Worm (Caenorhabditis elegans) whole organism, mixed stage, embryonic: ENCODE measurements around the gene riok-3.

Source experiments
- M03D4.4 ChIP-seq: sonication (generic microtip); optimal IDR thresholded peaks from 2 replicates; lab custom pipeline; 2017; ENCODE audit warnings: mild to moderate bottlenecking, missing genetic modification characterization, missing compliant biosample characterization
- ceh-43 ChIP-seq: fragments of 200-800 bp; sonication (Bioruptor generic); optimal IDR thresholded peaks from 2 replicates; lab custom pipeline; 2018; ENCODE audit warnings: mild to moderate bottlenecking, missing genetic modification characterization, moderate library complexity, missing compliant biosample characterization
- cnd-1 ChIP-seq: fragments of 200-800 bp; sonication (Bioruptor generic); optimal IDR thresholded peaks from 2 replicates; lab custom pipeline; 2018; ENCODE audit warnings: mild to moderate bottlenecking, missing genetic modification characterization, missing compliant biosample characterization
- lin-32 ChIP-seq: fragments of 200-800 bp; sonication (Bioruptor generic); optimal IDR thresholded peaks from 2 replicates; lab custom pipeline; 2018; ENCODE audit warnings: mild to moderate bottlenecking, missing genetic modification characterization, missing compliant biosample characterization
- lsy-2 ChIP-seq: fragments of 150-350 bp; optimal IDR thresholded peaks from 2 replicates; lab custom pipeline; 2014; ENCODE audit warnings: missing biosample characterization, missing genetic modification characterization
- nhr-28 ChIP-seq: fragments of 150-350 bp; optimal IDR thresholded peaks from 2 replicates; lab custom pipeline; 2014; ENCODE audit warnings: missing biosample characterization, missing genetic modification characterization
- sptf-1 ChIP-seq: sonication (generic microtip); optimal IDR thresholded peaks from 2 replicates; lab custom pipeline; 2017; ENCODE audit warnings: mild to moderate bottlenecking, missing genetic modification characterization, moderate library complexity, missing compliant biosample characterization
- unc-39 ChIP-seq: fragments of 150-350 bp; optimal IDR thresholded peaks from 2 replicates; lab custom pipeline; 2014; ENCODE audit warnings: missing biosample characterization, missing genetic modification characterization
- ztf-11 ChIP-seq: fragments of 150-350 bp; optimal IDR thresholded peaks from 2 replicates; lab custom pipeline; 2014; ENCODE audit warnings: missing biosample characterization, missing genetic modification characterization

DNA sequence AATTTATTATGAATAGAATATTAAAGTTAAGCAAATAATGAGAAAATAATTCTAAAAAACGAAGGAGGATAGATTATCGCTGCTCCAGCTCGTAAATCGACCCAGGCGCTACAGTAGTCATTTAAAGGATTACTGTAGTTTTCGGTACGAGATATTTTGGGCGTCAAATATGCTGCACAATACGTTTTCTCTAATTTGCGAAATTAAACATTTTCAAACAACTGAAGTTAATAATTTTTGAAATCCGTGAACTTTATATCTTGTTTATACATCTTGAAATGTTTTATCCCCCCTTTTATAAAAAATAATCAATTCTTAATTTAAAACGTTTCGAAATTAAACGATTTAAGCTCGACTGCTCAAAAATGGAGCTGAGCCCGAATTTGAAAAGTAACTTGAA is 41.3 kb upstream of the riok-3 start, which contains the start of gene K11H3.2:
- TF ChIP-seq lin-32 (no peak), M03D4.4 (tag; lab: Kevin White, UChicago) (no peak), unc-39 (tag; lab: Kevin White, UChicago) (no peak), ztf-11 (tag; lab: Kevin White, UChicago) (no peak), sptf-1 (tag; lab: Kevin White, UChicago) (no peak), lsy-2 (no peak), cnd-1 (no peak), ceh-43 (GFP tag; lab: Kevin White, UChicago) (no peak), nhr-28 (tag; lab: Kevin White, UChicago) (no peak)
